Fruit fly (Drosophila melanogaster) whole organism, embryonic: ENCODE results near the gene amon.
A peak's percentile ranks its signal among the peaks of the same experiment; 100 is the strongest.

Experiments used
- Ada2b ChIP-seq: fragments of 200-800 bp; sonication (Bioruptor generic); IDR thresholded peaks from 2 replicates; pipeline ENCODE4 v1.3.6; 2022; ENCODE audit warnings: missing biosample characterization, missing genetic modification characterization
- Awh ChIP-seq: fragments of 200-800 bp; sonication (Bioruptor generic); IDR thresholded peaks from 2 replicates; pipeline ENCODE4, ENCODE4 v1.3.6; 2022; ENCODE audit warnings: missing biosample characterization, missing genetic modification characterization
- B-H2 ChIP-seq: fragments of 200-800 bp; sonication (Bioruptor generic); optimal IDR thresholded peaks from 2 replicates; lab custom pipeline; 2018; ENCODE audit warnings: missing biosample characterization, mild to moderate bottlenecking, missing genetic modification characterization
- CG10209 ChIP-seq: fragments of 200-800 bp; sonication (Bioruptor generic); optimal IDR thresholded peaks from 3 replicates; lab custom pipeline; 2017; ENCODE audit warnings: missing biosample characterization, mild to moderate bottlenecking, missing genetic modification characterization, missing genetic modification reagents
- CG1024 ChIP-seq: fragments of 200-800 bp; sonication (Bioruptor generic); IDR thresholded peaks from 2 replicates; pipeline ENCODE4 v1.3.6; 2022; ENCODE audit warnings: missing biosample characterization, missing genetic modification characterization
- CG10274 ChIP-seq: fragments of 200-800 bp; sonication (Bioruptor generic); optimal IDR thresholded peaks from 3 replicates; lab custom pipeline; 2017; ENCODE audit warnings: missing biosample characterization, mild to moderate bottlenecking, missing genetic modification characterization
- CG10959 ChIP-seq: fragments of 200-800 bp; sonication (Bioruptor generic); IDR thresholded peaks from 2 replicates; pipeline ENCODE4 v1.3.6; 2022; ENCODE audit warnings: missing biosample characterization, missing genetic modification characterization
- CG11085 ChIP-seq: fragments of 200-800 bp; sonication (Bioruptor generic); IDR thresholded peaks from 2 replicates; pipeline ENCODE4 v1.3.6; 2022; ENCODE audit warnings: missing biosample characterization, missing genetic modification characterization
- CG11093 ChIP-seq: fragments of 200-800 bp; sonication (Bioruptor generic); IDR thresholded peaks from 3 replicates; pipeline ENCODE4 v1.3.6; 2022; ENCODE audit warnings: missing biosample characterization, missing genetic modification characterization
- CG17361 ChIP-seq: fragments of 200-800 bp; sonication (Bioruptor generic); IDR thresholded peaks from 3 replicates; pipeline ENCODE4 v1.3.6; 2022; ENCODE audit warnings: missing biosample characterization, missing genetic modification characterization
- CG2116 ChIP-seq: fragments of 200-800 bp; sonication (Bioruptor generic); optimal IDR thresholded peaks from 3 replicates; lab custom pipeline; 2018; ENCODE audit warnings: missing biosample characterization, mild to moderate bottlenecking, missing genetic modification characterization
- CG2712 ChIP-seq: fragments of 200-800 bp; optimal IDR thresholded peaks from 3 replicates; lab custom pipeline; 2019; ENCODE audit warnings: missing biosample characterization, mild to moderate bottlenecking, missing genetic modification characterization, moderate library complexity
- CG4707 ChIP-seq: fragments of 200-800 bp; sonication (Bioruptor generic); optimal IDR thresholded peaks from 2 replicates; lab custom pipeline; 2018; ENCODE audit warnings: missing biosample characterization, mild to moderate bottlenecking, missing genetic modification characterization, moderate library complexity
- CG6654 ChIP-seq: fragments of 200-800 bp; sonication (Bioruptor generic); optimal IDR thresholded peaks from 2 replicates; lab custom pipeline; 2017; ENCODE audit warnings: missing biosample characterization, mild to moderate bottlenecking, missing genetic modification characterization
- CG8388 ChIP-seq: fragments of 200-800 bp; sonication (Bioruptor generic); optimal IDR thresholded peaks from 2 replicates; lab custom pipeline; 2019; ENCODE audit warnings: missing biosample characterization, mild to moderate bottlenecking, missing genetic modification characterization, moderate library complexity
- CG8944 ChIP-seq: fragments of 200-800 bp; sonication (Bioruptor generic); optimal IDR thresholded peaks from 3 replicates; lab custom pipeline; 2016; ENCODE audit warnings: missing biosample characterization, missing genetic modification characterization
- Chrac-16 ChIP-seq: fragments of 200-800 bp; sonication (Bioruptor generic); optimal IDR thresholded peaks from 3 replicates; lab custom pipeline; 2016; ENCODE audit warnings: missing biosample characterization, missing genetic modification characterization
- Dad ChIP-seq: fragments of 200-800 bp; sonication (Bioruptor generic); optimal IDR thresholded peaks from 3 replicates; lab custom pipeline; 2016; ENCODE audit warnings: missing biosample characterization, missing genetic modification characterization
- HLH54F ChIP-seq: fragments of 200-800 bp; sonication (Bioruptor generic); optimal IDR thresholded peaks from 3 replicates; lab custom pipeline; 2016; ENCODE audit warnings: missing biosample characterization, missing genetic modification characterization
- HmgZ ChIP-seq: fragments of 200-800 bp; sonication (Bioruptor generic); optimal IDR thresholded peaks from 2 replicates; lab custom pipeline; 2018; ENCODE audit warnings: missing biosample characterization, mild to moderate bottlenecking, missing genetic modification characterization
- Hr39 ChIP-seq: fragments of >200 bp; optimal IDR thresholded peaks from 2 replicates; lab custom pipeline; 2017
- Mad ChIP-seq: fragments of 200-800 bp; sonication (Bioruptor generic); optimal IDR thresholded peaks from 2 replicates; lab custom pipeline; 2016; ENCODE audit warnings: missing biosample characterization, missing genetic modification characterization
- NFAT ChIP-seq: fragments of 200-800 bp; sonication (Bioruptor generic); IDR thresholded peaks from 2 replicates; pipeline ENCODE4 v1.3.6; 2022; ENCODE audit warnings: missing biosample characterization, missing genetic modification characterization
- Optix ChIP-seq: fragments of 200-800 bp; sonication (Bioruptor generic); IDR thresholded peaks from 3 replicates; pipeline ENCODE4 v1.3.6; 2022; ENCODE audit warnings: missing biosample characterization, missing genetic modification characterization
- Sry-δ ChIP-seq: fragments of 200-800 bp; sonication (Bioruptor generic); optimal IDR thresholded peaks from 2 replicates; lab custom pipeline; 2016; ENCODE audit warnings: missing biosample characterization, missing genetic modification characterization
- ap ChIP-seq: fragments of 200-800 bp; sonication (Bioruptor generic); IDR thresholded peaks from 2 replicates; pipeline ENCODE4 v1.3.6; 2022; ENCODE audit warnings: missing biosample characterization, missing genetic modification characterization
- ara ChIP-seq: fragments of 200-800 bp; sonication (Bioruptor generic); IDR thresholded peaks from 2 replicates; pipeline ENCODE4 v1.3.6; 2022; ENCODE audit warnings: missing biosample characterization, missing genetic modification characterization
- ash1 ChIP-seq: fragments of 200-800 bp; sonication (Bioruptor generic); optimal IDR thresholded peaks from 2 replicates; lab custom pipeline; 2018; ENCODE audit warnings: missing biosample characterization, mild to moderate bottlenecking, missing genetic modification characterization
- az2 ChIP-seq: fragments of 200-800 bp; sonication (Bioruptor generic); optimal IDR thresholded peaks from 3 replicates; lab custom pipeline; 2016; ENCODE audit warnings: missing biosample characterization, missing genetic modification characterization
- bbx ChIP-seq: fragments of 200-800 bp; sonication (Bioruptor generic); IDR thresholded peaks from 2 replicates; pipeline ENCODE4 v1.3.6; 2022; ENCODE audit warnings: missing biosample characterization, missing genetic modification characterization; ENCODE audit not compliant: partially characterized antibody
- bigmax ChIP-seq: fragments of 200-800 bp; sonication (Bioruptor generic); optimal IDR thresholded peaks from 2 replicates; lab custom pipeline; 2018; ENCODE audit warnings: missing biosample characterization, mild to moderate bottlenecking, missing genetic modification characterization
- corto ChIP-seq: fragments of 200-800 bp; sonication (Bioruptor generic); optimal IDR thresholded peaks from 2 replicates; lab custom pipeline; 2016; ENCODE audit warnings: missing biosample characterization, mild to moderate bottlenecking, missing genetic modification characterization, moderate library complexity
- crp ChIP-seq, 2 experiments: fragments of 200-800 bp; sonication (Bioruptor generic); optimal IDR thresholded peaks; 2 replicates in 1 of 2; 3 replicates in 1 of 2; lab custom pipeline; 2017; ENCODE audit warnings: missing biosample characterization in 2 of 2, missing genetic modification characterization in 2 of 2, mild to moderate bottlenecking in 1 of 2, moderate library complexity in 1 of 2
- disco-r ChIP-seq: fragments of 200-800 bp; sonication (Bioruptor generic); optimal IDR thresholded peaks from 2 replicates; lab custom pipeline; 2016; ENCODE audit warnings: missing biosample characterization, missing genetic modification characterization
- dm ChIP-seq: fragments of 200-800 bp; sonication (Bioruptor generic); optimal IDR thresholded peaks from 3 replicates; lab custom pipeline; 2016; ENCODE audit warnings: missing biosample characterization, missing genetic modification characterization
- eve ChIP-seq, 2 experiments: fragments of >200 bp; optimal IDR thresholded peaks; 2 replicates each; lab custom pipeline; 2017; ENCODE audit warnings: missing biosample characterization in 2 of 2, missing genetic modification characterization in 2 of 2
- fu2 ChIP-seq: fragments of 200-800 bp; sonication (Bioruptor generic); optimal IDR thresholded peaks from 2 replicates; lab custom pipeline; 2016; ENCODE audit warnings: missing biosample characterization, missing genetic modification characterization
- gsb ChIP-seq: fragments of 200-800 bp; sonication (Bioruptor generic); IDR thresholded peaks from 2 replicates; pipeline ENCODE4 v1.3.6; 2022; ENCODE audit warnings: missing biosample characterization, missing genetic modification characterization
- lov ChIP-seq, 2 experiments: fragments of 200-800 bp in 1 of 2; fragments of >200 bp in 1 of 2; sonication (Bioruptor generic) in 1 of 2; IDR thresholded peaks in 1 of 2; optimal IDR thresholded peaks in 1 of 2; 2 replicates in 1 of 2; 3 replicates in 1 of 2; pipeline versions ENCODE4 v1.3.6 to Lab custom; 2017 to 2022; ENCODE audit warnings: missing biosample characterization in 1 of 2, missing genetic modification characterization in 1 of 2
- pan ChIP-seq, 4 experiments: fragments of >200 bp in 3 of 4; fragments of 200-800 bp in 1 of 4; sonication (Bioruptor generic) in 1 of 4; optimal IDR thresholded peaks in 3 of 4; IDR thresholded peaks in 1 of 4; 2 replicates each; pipeline versions ENCODE4 v1.3.6 to Lab custom; 2017 to 2022; ENCODE audit warnings: missing biosample characterization in 2 of 4, missing genetic modification characterization in 2 of 4, mixed read lengths in 1 of 4
- pho ChIP-seq: fragments of 200-800 bp; sonication (Bioruptor generic); optimal IDR thresholded peaks from 2 replicates; lab custom pipeline; 2016; ENCODE audit warnings: missing biosample characterization, missing genetic modification characterization
- salm ChIP-seq: fragments of 200-800 bp; sonication (Bioruptor generic); optimal IDR thresholded peaks from 2 replicates; lab custom pipeline; 2018; ENCODE audit warnings: missing biosample characterization, mild to moderate bottlenecking, missing genetic modification characterization
- sim ChIP-seq: fragments of 200-800 bp; sonication (Bioruptor generic); IDR thresholded peaks from 2 replicates; pipeline ENCODE4 v1.3.6; 2022; ENCODE audit warnings: missing biosample characterization, missing genetic modification characterization
- unc-4 ChIP-seq: fragments of 200-800 bp; sonication (Bioruptor generic); IDR thresholded peaks from 2 replicates; pipeline ENCODE4 v1.3.6; 2022; ENCODE audit warnings: missing biosample characterization, missing genetic modification characterization; ENCODE audit not compliant: partially characterized antibody
- unpg ChIP-seq: fragments of 200-800 bp; sonication (Bioruptor generic); optimal IDR thresholded peaks from 3 replicates; lab custom pipeline; 2018; ENCODE audit warnings: missing biosample characterization, mild to moderate bottlenecking, missing genetic modification characterization, moderate library complexity
- usp ChIP-seq: fragments of >200 bp; optimal IDR thresholded peaks from 2 replicates; lab custom pipeline; 2017; ENCODE audit warnings: missing biosample characterization, missing genetic modification characterization
- vfl ChIP-seq: fragments of 200-800 bp; sonication (Bioruptor generic); optimal IDR thresholded peaks from 2 replicates; lab custom pipeline; 2016; ENCODE audit warnings: missing biosample characterization, missing genetic modification characterization
- vnd ChIP-seq: fragments of 200-800 bp; sonication (Bioruptor generic); IDR thresholded peaks from 3 replicates; pipeline ENCODE4 v1.3.6; 2022; ENCODE audit warnings: missing biosample characterization, missing genetic modification characterization; ENCODE audit not compliant: partially characterized antibody
- wor ChIP-seq: fragments of 200-800 bp; sonication (Bioruptor generic); IDR thresholded peaks from 2 replicates; pipeline ENCODE4 v1.3.6; 2022; ENCODE audit warnings: missing biosample characterization, missing genetic modification characterization
- zfh2 ChIP-seq: fragments of 200-800 bp; sonication (Bioruptor generic); optimal IDR thresholded peaks from 2 replicates; lab custom pipeline; 2016; ENCODE audit warnings: missing biosample characterization, missing genetic modification characterization

The amon gene

dm6 chr3R:26714109-26714576 lies at the start of gene amon (continued):
- TF ChIP-seq fu2 (peak; percentile 99), CG4707 (peak; percentile 83), gsb (GFP tag; lab: Robert Waterston, UW) (peak; percentile 97), disco-r (GFP tag; lab: Kevin White, UChicago) (peak; percentile 97), CG11093 (GFP tag; lab: Robert Waterston, UW) (peak; percentile 98), Hr39 (lab: Kevin White, UChicago) (no peak), ap (GFP tag; lab: Robert Waterston, UW) (peak; percentile 97), CG17361 (peak; percentile 96; the same call in 2 of the 3 replicates), vfl (GFP tag; lab: Kevin White, UChicago) (peak; percentile 99), HmgZ (tag; lab: Kevin White, UChicago) (peak; percentile 99), CG1024 (GFP tag; lab: Robert Waterston, UW) (peak; percentile 96), crp (GFP tag; optimal IDR thresholded peaks at IDR 0.05; lab: Kevin White, UChicago) (peak in 1 of 2 experiments; percentile 74), wor (GFP tag; lab: Robert Waterston, UW) (peak; percentile 94), CG6654 (GFP tag; lab: Kevin White, UChicago) (peak; percentile 90), Awh (GFP tag; lab: Robert Waterston, UW) (peak; percentile 98), CG10209 (GFP tag; lab: Kevin White, UChicago) (peak; percentile 98), dm (peak; percentile 95), Sry-δ (GFP tag; lab: Kevin White, UChicago) (peak; percentile 78), CG10274 (GFP tag; lab: Kevin White, UChicago) (peak; percentile 94), bigmax (GFP tag; lab: Kevin White, UChicago) (peak; percentile 77), CG2712 (peak; percentile 95), Chrac-16 (GFP tag; lab: Kevin White, UChicago) (peak; percentile 97), ara (GFP tag; lab: Robert Waterston, UW) (peak; percentile 96), CG2116 (GFP tag; lab: Kevin White, UChicago) (peak; percentile 75), az2 (GFP tag; lab: Kevin White, UChicago) (peak; percentile 98), eve (GFP tag; optimal IDR thresholded peaks at IDR 0.05; lab: Kevin White, UChicago) (no peak), sim (GFP tag; lab: Robert Waterston, UW) (peak; percentile 79; the same call in 1 of the 2 replicates), usp (no peak), salm (tag; lab: Kevin White, UChicago) (peak; percentile 95), vnd (GFP tag; lab: Robert Waterston, UW) (no peak), Mad (peak; percentile 97), bbx (GFP tag; lab: Robert Waterston, UW) (no peak), HLH54F (GFP tag; lab: Kevin White, UChicago) (peak; percentile 99), pan (optimal IDR thresholded peaks at IDR 0.05; lab: Kevin White, UChicago) (no peak), pan (GFP tag; optimal IDR thresholded peaks at IDR 0.05 in 1 of 2, IDR thresholded peaks at IDR 0.05 in 1 of 2) (peak in 1 of 2 experiments; percentile 99), unc-4 (no peak), CG10959 (peak; percentile 81), CG8388 (GFP tag; lab: Kevin White, UChicago) (peak; percentile 91), Ada2b (peak; percentile 99), pho (peak; percentile 99), unpg (GFP tag; lab: Kevin White, UChicago) (peak; percentile 98), Optix (GFP tag; lab: Robert Waterston, UW) (peak; percentile 98), lov (optimal IDR thresholded peaks at IDR 0.05; lab: Kevin White, UChicago) (no peak), lov (GFP tag; IDR thresholded peaks at IDR 0.05; lab: Robert Waterston, UW) (peak; percentile 97), zfh2 (GFP tag; lab: Kevin White, UChicago) (peak; percentile 99), Dad (GFP tag; lab: Kevin White, UChicago) (peak; percentile 98), ash1 (peak; percentile 96), corto (GFP tag; lab: Kevin White, UChicago) (peak; percentile 61), B-H2 (peak; percentile 99), CG8944 (GFP tag; lab: Kevin White, UChicago) (peak; percentile 98), CG11085 (GFP tag; lab: Robert Waterston, UW) (peak; percentile 99), NFAT (GFP tag; lab: Robert Waterston, UW) (peak; percentile 99)
